Worm (Caenorhabditis elegans) whole organism, L4 larva: Measurements from ENCODE around the gene col-44.

ENCODE experiments used
- jun-1 ChIP-seq: fragments of 150-350 bp; optimal IDR thresholded peaks from 2 replicates; lab custom pipeline; 2014; ENCODE audit warnings: missing biosample characterization, missing genetic modification reagents, missing genetic modification characterization
- nhr-48 ChIP-seq: sonication (generic microtip); optimal IDR thresholded peaks from 2 replicates; lab custom pipeline; 2016; ENCODE audit warnings: mild to moderate bottlenecking, missing genetic modification characterization, missing compliant biosample characterization

ce11 chrX:13610040-13610439, 18.8 kb downstream of the col-44 start:
- TF ChIP-seq jun-1 (no peak), nhr-48 (tag; lab: Kevin White, UChicago) (no peak)
